Worm (Caenorhabditis elegans) whole organism, late embryonic: ENCODE measurements around the gene C54C6.11.

Experiments used
- pha-4 ChIP-seq: fragments of 150-350 bp; optimal IDR thresholded peaks from 2 replicates; lab custom pipeline; 2018; ENCODE audit warnings: missing biosample characterization, missing genetic modification reagents, missing genetic modification characterization
- pqm-1 ChIP-seq: sonication (generic microtip); optimal IDR thresholded peaks from 2 replicates; lab custom pipeline; 2016; ENCODE audit warnings: missing genetic modification characterization, missing compliant biosample characterization

ce11 chrIII:3509908-3510307, 38.2 kb upstream of the C54C6.11 start, which contains the start of the genes M01F1.4 and mrpl-35:
- TF ChIP-seq pha-4 (no peak), pqm-1 (no peak)
